Fruit fly (Drosophila melanogaster) S2 (cell line): ENCODE measurements around the gene Brr2.

Experiments
- CG8478 ChIP-seq: fragments of >200 bp; optimal IDR thresholded peaks from 2 replicates; lab custom pipeline; 2018
- CTCF ChIP-seq, 2 experiments: fragments of >200 bp; optimal IDR thresholded peaks; 2 replicates each; lab custom pipeline; 2018

- no peak for TF ChIP-seq CTCF (optimal IDR thresholded peaks at IDR 0.05; lab: Kevin White, UChicago)
- no peak for TF ChIP-seq CG8478
Measured at dm6 chr3L:15987635-15988034, 20.0 kb upstream of the Brr2 start, which contains the start of gene PolD1.
